Fruit fly (Drosophila melanogaster): ENCODE results near the gene CASK.

The CASK gene

DNA sequence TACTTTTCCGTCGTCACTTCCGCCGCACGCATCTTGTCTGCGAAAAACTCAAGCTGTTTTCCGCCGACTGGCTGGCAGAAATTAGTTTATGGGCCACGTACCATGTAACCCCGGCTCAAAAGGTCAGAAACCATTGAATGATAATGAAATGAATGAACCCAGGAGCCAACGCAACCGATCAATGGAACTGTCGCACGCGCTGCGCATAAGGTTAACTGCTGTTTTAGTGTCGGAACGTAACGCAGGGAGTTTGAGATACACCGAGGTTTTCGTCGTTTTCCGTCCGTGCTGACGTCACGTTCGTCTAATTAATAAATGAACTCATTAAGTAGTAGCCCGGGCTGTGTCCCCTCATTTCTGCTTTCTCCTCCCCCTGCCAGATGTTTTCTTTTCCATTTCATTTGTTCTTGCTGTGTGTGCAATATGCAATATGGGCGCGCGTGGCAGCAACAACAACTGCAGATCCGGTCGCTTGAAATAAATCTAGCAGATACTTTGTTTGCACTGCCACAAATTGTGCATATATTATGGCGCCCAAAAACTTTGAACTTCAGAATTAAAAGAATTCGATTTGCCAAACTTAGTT, 35.9 kb upstream of the CASK start:
- no peak for TF ChIP-seq Myc (optimal IDR thresholded peaks at IDR 0.05)
- no peak for TF ChIP-seq h (optimal IDR thresholded peaks at IDR 0.05)
- TF ChIP-seq ttk (optimal IDR thresholded peaks at IDR 0.05), result no peak
- TF ChIP-seq psq (optimal IDR thresholded peaks at IDR 0.05), result no peak

DNA sequence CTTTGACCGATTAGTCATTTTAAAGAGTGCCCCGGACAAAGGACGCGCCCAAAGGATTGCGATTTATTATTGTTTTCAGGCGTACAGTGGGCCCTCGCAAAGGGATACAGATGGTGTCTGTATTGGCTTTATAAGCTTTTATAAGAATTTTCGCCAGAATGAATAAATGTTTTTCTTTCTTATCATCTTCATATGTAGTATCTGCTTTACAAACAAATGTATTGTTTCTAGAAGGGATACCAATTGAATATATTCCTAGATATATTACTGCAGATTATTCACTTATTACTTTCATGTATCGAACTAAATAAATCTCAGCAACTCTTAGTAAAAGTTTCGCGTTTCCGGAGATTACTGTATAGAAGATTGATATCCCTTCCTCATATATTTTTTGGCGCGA, 35.0 kb upstream of the CASK start:
- TF ChIP-seq insv (optimal IDR thresholded peaks at IDR 0.05), result no peak
- TF ChIP-seq h (optimal IDR thresholded peaks at IDR 0.05), result no peak
- TF ChIP-seq Sin3A (optimal IDR thresholded peaks at IDR 0.05), result no peak
- TF ChIP-seq psq (optimal IDR thresholded peaks at IDR 0.05), result no peak
- TF ChIP-seq Myc (optimal IDR thresholded peaks at IDR 0.05), result no peak
- TF ChIP-seq ttk (optimal IDR thresholded peaks at IDR 0.05), result no peak

DNA sequence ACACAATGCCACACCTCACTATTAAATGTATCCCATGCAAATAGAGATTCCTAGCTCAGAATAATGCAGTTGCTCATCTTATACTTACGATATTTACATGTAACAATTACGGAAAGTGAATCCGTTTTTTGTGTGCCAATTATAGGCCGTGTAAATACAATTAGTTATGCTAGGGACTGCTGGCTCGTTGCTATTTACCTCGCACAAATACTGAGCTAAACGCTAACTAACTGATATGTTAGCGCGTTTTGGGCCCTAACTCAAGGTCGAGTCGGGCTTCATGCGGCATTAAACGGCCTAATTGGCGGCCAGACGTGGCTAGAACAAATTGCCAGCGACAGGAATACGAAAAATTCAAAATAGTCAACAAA, 34.4 kb upstream of the CASK start:
- TF ChIP-seq Sin3A (optimal IDR thresholded peaks at IDR 0.05), result no peak
- TF ChIP-seq ttk (optimal IDR thresholded peaks at IDR 0.05), result no peak
- no peak for TF ChIP-seq psq (optimal IDR thresholded peaks at IDR 0.05)
- TF ChIP-seq h (optimal IDR thresholded peaks at IDR 0.05), result no peak
- TF ChIP-seq Myc (optimal IDR thresholded peaks at IDR 0.05), result no peak
- TF ChIP-seq insv (optimal IDR thresholded peaks at IDR 0.05), result no peak

DNA sequence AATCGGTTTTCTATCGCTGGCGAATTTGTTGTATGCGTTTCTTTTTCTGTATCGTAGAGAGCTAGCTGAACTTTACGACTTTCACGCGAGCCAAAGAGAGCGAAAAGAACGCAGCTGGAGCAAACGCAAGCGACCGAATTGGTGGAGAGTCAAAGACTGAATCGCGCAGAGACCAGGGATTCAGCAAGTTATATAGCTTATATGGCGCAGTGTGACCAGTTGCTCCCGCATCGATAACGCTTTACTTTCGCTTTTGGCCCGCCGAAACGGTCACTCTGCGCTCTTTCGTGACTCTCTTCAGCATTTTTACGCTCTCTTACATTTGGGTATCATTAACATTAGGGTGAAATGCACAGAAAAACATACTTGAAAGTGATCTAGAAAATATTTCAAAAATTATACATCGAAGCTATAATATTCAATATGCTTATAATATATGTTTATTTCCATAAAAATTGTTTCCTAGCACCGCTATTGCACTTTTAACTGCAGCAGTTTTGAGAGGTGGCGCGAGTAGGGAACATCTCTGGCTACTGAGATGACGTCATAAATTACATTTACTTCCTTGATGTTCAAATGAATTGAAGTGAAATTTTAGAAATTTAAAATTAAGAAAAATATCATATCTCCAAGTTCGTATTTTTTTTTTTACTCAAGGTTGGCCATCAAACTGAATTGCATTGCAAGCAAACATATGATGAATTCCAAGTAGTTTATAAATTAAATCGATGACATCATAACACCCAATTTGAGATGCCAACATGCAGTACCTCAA, 33.8 kb upstream of the CASK start, which contains the start of gene glec:
glec (minus strand) TSS at position 169 of the 775 bp plus-strand sequence.
- TF ChIP-seq h (optimal IDR thresholded peaks at IDR 0.05), result no peak

DNA sequence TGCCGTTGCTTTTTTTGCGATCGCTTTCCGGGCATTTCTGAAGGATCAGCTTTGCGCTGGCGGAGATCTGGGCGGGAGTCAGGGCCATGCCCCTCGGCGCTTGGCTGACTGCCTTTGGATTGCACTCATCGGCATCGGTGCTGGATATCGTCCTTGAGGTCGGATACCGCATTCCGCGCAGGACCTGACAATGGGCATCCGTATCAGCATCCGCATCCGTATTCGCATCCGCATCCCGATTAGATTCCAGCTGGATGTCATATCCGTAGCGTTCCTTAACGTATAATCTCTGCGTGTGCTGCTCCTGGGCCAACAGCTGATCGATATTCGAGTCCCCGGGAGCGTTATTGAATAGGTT, 33.0 kb upstream of the CASK start:
- no peak for TF ChIP-seq h (optimal IDR thresholded peaks at IDR 0.05)

DNA sequence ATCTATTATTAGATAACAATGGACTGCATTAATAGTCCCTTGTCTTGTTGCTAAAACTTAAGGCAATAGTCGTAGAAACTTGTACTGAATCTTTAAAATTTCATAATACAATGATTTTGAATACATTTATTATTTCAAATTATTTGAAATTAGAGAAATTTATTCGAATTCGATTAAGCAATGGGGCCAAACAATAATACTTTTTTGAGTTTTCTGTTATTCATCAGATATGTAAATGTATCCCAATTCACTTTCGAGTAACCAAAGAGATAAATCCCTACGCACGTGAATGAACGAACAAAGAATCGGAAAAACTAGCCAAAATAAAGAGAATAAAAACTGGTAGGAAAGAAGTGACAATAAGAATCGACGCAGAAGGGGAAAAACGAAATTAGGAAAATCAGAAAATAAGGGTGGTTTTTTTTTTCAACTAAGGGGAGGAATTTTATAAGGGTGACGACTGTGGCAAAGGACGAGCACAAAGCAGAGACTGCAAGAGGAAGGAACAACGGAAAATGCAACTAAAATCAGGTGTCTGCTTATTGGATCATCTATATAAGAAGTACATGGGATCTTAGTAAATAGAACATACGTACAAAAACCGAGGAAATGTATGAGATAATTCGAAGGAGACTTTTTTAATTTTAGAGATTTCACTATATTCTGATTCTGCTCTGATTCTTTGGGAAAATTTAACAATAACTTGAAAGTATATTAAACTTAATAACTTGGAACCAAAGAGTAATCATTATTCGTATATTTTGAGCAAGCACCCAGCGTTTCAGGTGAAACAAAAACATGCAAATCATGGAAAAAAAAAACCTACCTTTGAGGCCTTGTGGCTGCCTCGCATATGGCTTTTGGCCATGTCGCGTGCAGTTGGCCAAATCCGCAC, 32.3 kb upstream of the CASK start:
- no peak for TF ChIP-seq insv (optimal IDR thresholded peaks at IDR 0.05)
- TF ChIP-seq h (optimal IDR thresholded peaks at IDR 0.05), result no peak
- TF ChIP-seq psq (optimal IDR thresholded peaks at IDR 0.05), result no peak
- no peak for TF ChIP-seq Sin3A (optimal IDR thresholded peaks at IDR 0.05)
- TF ChIP-seq Myc (optimal IDR thresholded peaks at IDR 0.05), result no peak

DNA sequence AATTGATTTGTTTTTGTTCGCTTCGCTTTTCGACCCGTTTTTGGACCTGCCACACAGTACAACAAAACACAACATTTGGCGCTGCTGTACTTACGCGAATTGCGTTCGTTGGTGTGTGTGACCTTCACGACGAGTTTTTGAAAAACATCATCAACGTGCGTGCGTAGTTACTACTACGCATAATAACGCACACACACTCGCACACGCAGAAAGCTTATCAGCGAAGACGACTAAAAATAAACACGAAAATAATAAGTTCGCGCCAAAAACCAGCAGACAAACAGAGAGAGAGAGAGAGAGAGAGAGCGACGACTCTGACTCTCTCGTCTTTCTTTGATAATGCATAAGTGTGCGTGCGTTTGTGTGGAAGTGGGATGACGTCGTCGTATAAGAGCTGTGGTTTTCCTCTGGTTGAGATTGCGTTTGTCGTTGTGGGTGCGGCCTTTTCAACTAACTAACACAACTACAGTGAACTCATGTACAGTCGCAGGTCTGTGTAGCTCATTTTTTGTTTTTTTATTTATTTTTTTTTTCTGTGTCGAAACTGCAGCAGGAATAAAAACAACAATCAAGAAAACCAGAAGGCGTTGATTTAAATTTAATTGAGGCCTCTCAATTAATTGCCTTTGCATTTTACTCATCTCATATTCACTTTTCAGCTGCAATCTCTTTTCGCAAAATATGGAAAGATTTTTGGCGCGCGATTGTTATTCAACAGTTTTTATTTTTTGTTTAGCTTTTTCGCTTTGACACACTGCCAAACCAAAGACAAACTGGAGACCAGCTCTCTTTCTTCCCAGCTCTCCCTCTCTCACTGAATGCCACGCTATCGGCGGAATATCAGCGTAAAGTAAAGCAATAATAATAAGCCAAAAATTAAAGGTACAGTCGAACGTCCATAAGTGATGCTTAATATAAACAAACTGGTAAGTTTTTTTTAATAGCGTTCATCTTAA, 31.4 kb upstream of the CASK start:
- TF ChIP-seq Sin3A (optimal IDR thresholded peaks at IDR 0.05) (no peak), insv (optimal IDR thresholded peaks at IDR 0.05) (no peak), ttk (optimal IDR thresholded peaks at IDR 0.05) (no peak), h (optimal IDR thresholded peaks at IDR 0.05) (no peak), psq (optimal IDR thresholded peaks at IDR 0.05) (no peak), Myc (optimal IDR thresholded peaks at IDR 0.05) (no peak)

DNA sequence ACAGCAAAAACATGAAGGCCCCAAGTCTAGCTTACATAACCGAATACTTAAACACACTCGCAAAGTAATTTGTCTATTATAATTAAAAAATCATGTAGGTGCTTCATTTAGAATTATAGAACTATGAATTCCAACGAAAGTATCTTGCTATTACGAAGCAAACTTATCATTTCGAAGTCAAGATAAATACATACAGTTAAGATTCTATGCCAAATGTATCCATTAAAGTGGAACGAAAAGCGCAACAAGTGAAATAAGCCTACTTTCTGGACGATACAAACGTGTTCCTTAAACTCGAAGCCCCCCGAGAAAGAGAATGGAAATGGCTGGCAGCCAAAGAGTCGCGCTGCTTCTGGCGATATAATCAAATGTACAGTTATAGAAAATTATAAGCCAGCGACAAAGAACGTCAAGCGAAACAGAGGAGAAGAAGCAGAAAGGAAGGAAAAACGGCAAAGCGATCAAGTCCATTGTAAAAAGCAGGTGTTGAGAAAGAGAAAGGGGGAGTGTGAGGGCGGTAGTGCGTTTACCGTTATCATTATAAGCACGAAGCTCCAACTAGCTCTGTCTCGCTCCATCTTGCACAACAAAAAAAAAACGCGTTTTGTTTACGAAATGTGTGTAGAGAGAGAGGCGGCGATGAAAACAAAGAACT, 30.2 kb upstream of the CASK start:
- TF ChIP-seq insv (optimal IDR thresholded peaks at IDR 0.05) (no peak), Myc (optimal IDR thresholded peaks at IDR 0.05) (no peak), Sin3A (optimal IDR thresholded peaks at IDR 0.05) (no peak), ttk (optimal IDR thresholded peaks at IDR 0.05) (no peak), psq (optimal IDR thresholded peaks at IDR 0.05) (no peak), h (optimal IDR thresholded peaks at IDR 0.05) (no peak)

DNA sequence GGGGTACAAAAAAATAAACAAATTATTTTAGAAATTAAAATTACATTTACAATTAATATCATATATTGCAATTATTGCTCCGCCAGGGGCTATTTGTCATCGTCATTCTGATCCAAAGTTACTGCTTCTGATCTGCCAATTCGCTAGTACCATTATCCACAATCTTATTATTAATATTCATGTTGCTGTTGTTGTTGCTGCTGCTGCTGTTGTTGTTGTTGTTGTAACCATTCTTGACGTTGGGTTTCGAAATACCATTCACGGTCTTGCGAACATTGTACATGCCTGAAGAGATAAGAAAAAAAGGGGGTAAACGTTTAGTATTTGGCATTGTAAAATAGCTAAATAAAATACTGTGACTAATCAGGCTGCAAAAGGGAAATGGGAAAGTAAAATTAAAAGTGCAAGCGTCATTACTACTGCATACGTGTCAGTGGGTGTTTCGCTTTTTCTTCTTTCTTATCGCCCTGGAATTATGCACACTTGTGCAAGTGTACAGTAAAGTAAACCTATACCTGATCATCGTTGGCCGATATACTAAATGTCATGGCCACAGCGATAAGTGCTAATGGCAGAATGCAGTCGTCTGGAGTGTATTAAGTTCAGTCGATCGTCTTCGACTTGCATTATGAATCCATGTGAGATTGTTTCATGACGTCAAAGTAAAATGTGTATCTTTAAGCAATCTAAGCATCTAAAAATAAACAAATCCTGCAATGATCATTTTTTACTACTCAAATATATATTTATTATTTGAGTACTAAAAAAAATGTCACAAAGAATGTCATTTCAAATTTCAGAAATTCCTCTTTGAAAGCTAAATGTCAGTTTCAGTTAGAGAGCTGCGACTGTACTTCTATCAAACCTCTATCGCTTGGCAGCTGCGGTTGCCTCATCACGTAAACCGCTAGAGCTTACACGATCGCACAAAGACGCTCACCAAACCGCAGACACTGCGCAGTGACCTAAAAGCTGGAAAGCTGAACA, 29.4 kb upstream of the CASK start:
- no peak for TF ChIP-seq Sin3A (optimal IDR thresholded peaks at IDR 0.05)

DNA sequence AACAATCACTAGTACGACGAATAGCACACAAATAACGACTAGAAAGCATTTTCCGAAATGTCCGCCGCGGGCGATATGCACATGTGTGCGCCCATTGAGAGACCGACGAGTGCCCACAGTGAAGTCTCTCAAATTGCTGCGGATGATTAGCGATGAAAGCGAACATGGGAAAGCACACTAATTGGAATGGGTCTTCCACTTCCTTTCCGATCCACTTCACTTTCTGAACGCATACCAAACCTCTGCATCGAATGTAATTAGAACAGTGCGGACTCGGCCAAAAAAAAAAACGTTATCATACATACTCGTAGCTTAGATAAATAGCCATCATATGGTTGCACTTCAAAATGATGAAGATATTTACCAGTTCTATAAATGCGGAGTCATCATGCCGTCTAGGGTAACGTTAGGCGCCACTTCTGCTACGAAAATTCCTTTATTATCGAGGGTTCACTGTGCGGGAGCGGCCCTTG, 27.6 kb upstream of the CASK start:
- TF ChIP-seq h (optimal IDR thresholded peaks at IDR 0.05) (no peak), Myc (optimal IDR thresholded peaks at IDR 0.05) (no peak)

DNA sequence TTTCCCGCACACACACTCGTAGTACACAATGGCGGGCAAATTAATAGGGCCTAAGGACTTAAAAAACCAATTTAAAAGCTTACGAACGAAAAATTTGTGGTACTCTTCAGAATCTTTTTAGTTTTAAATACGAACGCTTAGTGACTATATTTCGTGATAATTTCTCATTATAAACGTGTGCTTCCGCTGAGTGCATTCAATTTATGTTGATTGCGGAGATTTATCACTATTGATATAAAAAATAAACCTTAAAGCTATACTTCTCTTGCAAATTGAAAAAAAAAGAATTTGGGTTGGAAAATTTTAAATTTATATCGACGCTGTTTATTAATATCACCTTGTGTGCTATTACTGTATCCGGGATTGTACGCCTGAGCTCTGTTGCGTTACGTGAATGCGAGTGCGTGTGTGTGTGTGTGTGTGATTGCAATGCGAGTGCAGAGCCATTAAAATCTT, 26.5 kb upstream of the CASK start:
- TF ChIP-seq ttk (optimal IDR thresholded peaks at IDR 0.05) (no peak), psq (optimal IDR thresholded peaks at IDR 0.05) (no peak), h (optimal IDR thresholded peaks at IDR 0.05) (no peak), Myc (optimal IDR thresholded peaks at IDR 0.05) (no peak), insv (optimal IDR thresholded peaks at IDR 0.05) (no peak), Sin3A (optimal IDR thresholded peaks at IDR 0.05) (no peak)
